Fruit fly (Drosophila melanogaster) whole organism, wandering third instar larva: ENCODE data around the gene CG11811.

ENCODE experiments used
- Abd-B ChIP-seq: fragments of >200 bp; optimal IDR thresholded peaks from 2 replicates; lab custom pipeline; 2017; ENCODE audit warnings: missing biosample characterization, missing genetic modification characterization
- HLH106 ChIP-seq: fragments of 200-800 bp; optimal IDR thresholded peaks from 3 replicates; lab custom pipeline; 2019; ENCODE audit warnings: missing biosample characterization, mild to moderate bottlenecking, missing genetic modification characterization, moderate library complexity
- Hr78 ChIP-seq: fragments of >200 bp; optimal IDR thresholded peaks from 2 replicates; lab custom pipeline; 2017; ENCODE audit warnings: missing biosample characterization, missing genetic modification characterization
- Myc ChIP-seq: fragments of >200 bp; optimal IDR thresholded peaks from 2 replicates; lab custom pipeline; 2017
- N ChIP-seq: fragments of >200 bp; optimal IDR thresholded peaks from 2 replicates; lab custom pipeline; 2018; ENCODE audit warnings: missing biosample characterization, missing external identifiers, missing genetic modification characterization
- brk ChIP-seq: fragments of 200-800 bp; sonication (Bioruptor generic); optimal IDR thresholded peaks from 2 replicates; lab custom pipeline; 2016; ENCODE audit warnings: missing biosample characterization, mild to moderate bottlenecking, missing genetic modification characterization
- dl ChIP-seq, 2 experiments: fragments of 175-275, 200-275 bp in 1 of 2; fragments of 200-275 bp in 1 of 2; sonication (Bioruptor generic); optimal IDR thresholded peaks; lab custom pipeline; 2018; ENCODE audit warnings: mild to moderate bottlenecking in 2 of 2, missing biosample characterization in 2 of 2, missing genetic modification characterization in 2 of 2, moderate library complexity in 2 of 2; ENCODE audit not compliant: partially characterized antibody in 2 of 2, insufficient read depth in 1 of 2
- fru ChIP-seq: fragments of 200-800 bp; sonication (Bioruptor generic); optimal IDR thresholded peaks from 3 replicates; lab custom pipeline; 2016; ENCODE audit warnings: missing biosample characterization, mild to moderate bottlenecking, missing genetic modification characterization
- h ChIP-seq: fragments of 200-800 bp; sonication (Bioruptor generic); optimal IDR thresholded peaks from 3 replicates; lab custom pipeline; 2016; ENCODE audit warnings: missing biosample characterization, mild to moderate bottlenecking, missing genetic modification characterization
- pan ChIP-seq: fragments of >200 bp; optimal IDR thresholded peaks from 2 replicates; lab custom pipeline; 2017
- psq ChIP-seq: fragments of 200-800 bp; sonication (Bioruptor generic); optimal IDR thresholded peaks from 3 replicates; lab custom pipeline; 2017; ENCODE audit warnings: missing biosample characterization, mild to moderate bottlenecking, missing genetic modification characterization, moderate library complexity
- sage ChIP-seq: fragments of 200-800 bp; sonication (Bioruptor generic); optimal IDR thresholded peaks from 2 replicates; lab custom pipeline; 2016; ENCODE audit warnings: missing biosample characterization, mild to moderate bottlenecking, missing genetic modification characterization
- tai ChIP-seq: sonication (Bioruptor generic); optimal IDR thresholded peaks from 2 replicates; lab custom pipeline; 2016; ENCODE audit warnings: missing biosample characterization, missing genetic modification characterization
- usp ChIP-seq: fragments of >200 bp; optimal IDR thresholded peaks from 2 replicates; lab custom pipeline; 2017; ENCODE audit warnings: missing biosample characterization, missing genetic modification characterization

DNA sequence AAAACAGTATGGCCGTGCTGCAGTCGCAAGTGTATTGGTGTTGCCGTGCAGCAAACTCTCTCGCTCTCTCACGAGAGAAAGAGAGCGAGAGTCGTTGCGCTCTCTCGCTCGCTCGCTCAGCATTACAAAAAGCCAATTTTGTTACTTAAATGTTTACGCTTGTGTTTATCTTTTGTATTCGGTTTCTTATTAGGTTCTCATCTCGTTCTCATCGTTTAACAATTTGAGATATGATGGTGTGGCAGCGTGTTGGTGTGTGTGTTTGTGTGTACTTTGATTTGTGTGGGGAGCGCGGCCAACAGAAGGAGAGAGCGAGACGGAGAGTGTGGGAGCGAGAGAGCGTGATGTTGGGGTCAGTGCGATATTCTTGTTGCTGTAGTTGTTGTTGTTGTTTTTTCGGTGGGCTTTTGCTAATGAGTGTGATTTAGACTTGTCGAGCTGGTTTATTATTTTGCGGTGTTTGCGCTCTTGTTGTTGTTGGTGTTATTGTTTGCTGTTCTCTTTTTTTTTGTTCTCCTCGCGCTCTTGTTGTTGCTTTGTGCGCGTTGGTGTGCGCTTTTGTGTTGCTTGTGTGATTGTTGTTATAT, 46.4 kb downstream of the CG11811 start:
- TF ChIP-seq psq (GFP tag; lab: Kevin White, UChicago) (peak; percentile 83), fru (peak; percentile 93), Myc (lab: Kevin White, UChicago) (no peak), pan (lab: Kevin White, UChicago) (no peak), h (peak; percentile 54), HLH106 (tag; lab: Kevin White, UChicago) (no peak), sage (GFP tag; lab: Kevin White, UChicago) (no peak), Hr78 (GFP tag; lab: Kevin White, UChicago) (no peak), dl (GFP tag; optimal IDR thresholded peaks at IDR 0.05; lab: Kevin White, UChicago; ENCODE audit: insufficient read depth in 1 of 2, partially characterized antibody in 2 of 2) (peak; percentile 45 to 64), Abd-B (GFP tag; lab: Kevin White, UChicago) (no peak), brk (GFP tag; lab: Kevin White, UChicago) (peak; percentile 41), usp (GFP tag; lab: Kevin White, UChicago) (no peak), tai (GFP tag; lab: Kevin White, UChicago) (peak; percentile 21), N (peak; percentile 36)
